Worm (Caenorhabditis elegans) whole organism, midembryonic: Measurements from ENCODE around the gene C17F4.11.

ENCODE experiments used
- T22C8.4 ChIP-seq: fragments of 200-800 bp; sonication (Bioruptor generic); IDR thresholded peaks from 2 replicates; pipeline ENCODE4 v1.3.6; 2022; ENCODE audit warnings: missing genetic modification characterization, missing compliant biosample characterization
- flt-1 ChIP-seq: fragments of 200-800 bp; sonication (Bioruptor generic); IDR thresholded peaks from 2 replicates; pipeline ENCODE4 v1.3.6; 2022; ENCODE audit warnings: missing genetic modification characterization, missing compliant biosample characterization
- med-1 ChIP-seq: sonication (generic microtip); optimal IDR thresholded peaks from 2 replicates; lab custom pipeline; 2017; ENCODE audit warnings: missing genetic modification characterization, mild to moderate bottlenecking, missing compliant biosample characterization, antibody characterized with exemption, missing genetic modification reagents; ENCODE audit not compliant: insufficient read depth
- ref-1 ChIP-seq: fragments of 200-800 bp; sonication (Bioruptor generic); conservative IDR thresholded peaks from 2 replicates; pipeline ENCODE4 v1.3.6; 2022; ENCODE audit warnings: missing genetic modification reagents, missing genetic modification characterization, missing compliant biosample characterization
- tab-1 ChIP-seq: fragments of 200-800 bp; sonication (Bioruptor generic); IDR thresholded peaks from 2 replicates; pipeline ENCODE4 v1.3.6; 2022; ENCODE audit warnings: missing genetic modification characterization, missing compliant biosample characterization
- ztf-23 ChIP-seq: fragments of 200-800 bp; sonication (Bioruptor generic); IDR thresholded peaks from 2 replicates; pipeline ENCODE4 v1.3.6; 2022; ENCODE audit warnings: missing genetic modification reagents, missing genetic modification characterization, missing compliant biosample characterization
- ztf-29 ChIP-seq: fragments of 200-800 bp; sonication (Bioruptor generic); IDR thresholded peaks from 2 replicates; pipeline ENCODE4 v1.3.6; 2022; ENCODE audit warnings: missing genetic modification reagents, missing genetic modification characterization, missing compliant biosample characterization

- no peak for TF ChIP-seq ztf-29 (GFP tag; lab: Robert Waterston, UW)
- TF ChIP-seq ztf-23 = no peak
- no peak for TF ChIP-seq flt-1
- no peak for TF ChIP-seq T22C8.4 (GFP tag; lab: Robert Waterston, UW)
- no peak for TF ChIP-seq ref-1 (GFP tag; lab: Robert Waterston, UW)
- TF ChIP-seq med-1 (GFP tag; lab: Kevin White, UChicago) = no peak
- TF ChIP-seq tab-1 (GFP tag; lab: Robert Waterston, UW) = no peak
Observed at ce11 chrII:3251782-3252181, 14.5 kb downstream of the C17F4.11 start.
